Fruit fly (Drosophila melanogaster) Kc167 (cell line): ENCODE data around the gene hzg.
A peak's percentile ranks its signal among the peaks of the same experiment; 100 is the strongest.

Experiments
- Myc ChIP-seq: fragments of >200 bp; optimal IDR thresholded peaks from 2 replicates; lab custom pipeline; 2017; ENCODE audit warnings: missing external identifiers
- Sin3A ChIP-seq: fragments of >200 bp; optimal IDR thresholded peaks from 2 replicates; lab custom pipeline; 2018; ENCODE audit warnings: missing external identifiers
- h ChIP-seq: fragments of >200 bp; optimal IDR thresholded peaks from 3 replicates; lab custom pipeline; 2018; ENCODE audit warnings: missing external identifiers
- insv ChIP-seq: fragments of >200 bp; optimal IDR thresholded peaks from 3 replicates; lab custom pipeline; 2018; ENCODE audit warnings: missing external identifiers
- psq ChIP-seq: fragments of >200 bp; optimal IDR thresholded peaks from 2 replicates; lab custom pipeline; 2017; ENCODE audit warnings: missing external identifiers
- ttk ChIP-seq: sonication (Bioruptor generic); optimal IDR thresholded peaks from 2 replicates; lab custom pipeline; 2017; ENCODE audit warnings: missing external identifiers

Gene hzg

DNA sequence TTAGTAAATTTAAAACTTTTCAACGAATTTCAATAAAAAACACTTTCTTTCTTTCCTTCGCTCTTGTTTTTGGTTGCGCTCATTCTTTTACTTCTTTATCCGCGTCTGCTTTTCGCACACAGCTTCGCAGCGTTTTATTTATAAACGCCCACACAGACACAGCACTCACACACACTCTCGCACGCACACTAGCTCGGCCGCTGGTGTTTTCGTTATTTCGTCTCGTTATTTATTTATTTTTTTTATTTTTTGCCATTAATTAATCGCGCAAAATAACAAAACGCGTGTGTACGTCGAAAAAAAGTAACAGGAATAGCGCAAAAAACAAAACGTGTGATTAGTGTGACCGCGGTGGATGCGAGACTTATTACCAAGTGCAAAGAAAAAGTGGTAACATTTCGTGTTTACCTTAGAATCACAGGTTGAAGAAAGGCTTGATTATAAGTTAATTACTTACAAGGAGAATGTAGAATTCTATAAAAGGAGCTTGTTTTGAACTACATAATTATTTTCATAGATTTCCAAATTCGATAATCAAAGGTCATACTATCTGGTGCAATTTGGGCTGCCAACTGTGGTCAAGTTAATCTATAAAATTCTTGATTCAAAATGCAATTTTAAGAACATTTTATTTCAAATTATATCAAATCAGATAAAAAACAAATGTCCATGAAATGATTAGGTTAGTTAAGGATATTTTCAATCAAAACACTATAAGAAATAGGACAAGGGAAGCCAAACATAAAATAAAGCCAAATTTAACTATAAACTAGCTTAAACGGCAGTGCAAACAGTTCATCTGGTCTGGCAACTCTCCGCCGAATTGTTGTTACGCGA is at the start of gene hzg, which contains the start of gene mRpS31:
hzg (minus strand) TSS at position 336 of the 837 bp plus-strand sequence.
mRpS31 (plus strand) TSS at position 793 of the 837 bp plus-strand sequence.
- no peak for TF ChIP-seq ttk (lab: Kevin White, UChicago)
- no peak for TF ChIP-seq insv
- TF ChIP-seq Myc (lab: Kevin White, UChicago), result no peak
- TF ChIP-seq psq (lab: Kevin White, UChicago), result peak; percentile 14

DNA sequence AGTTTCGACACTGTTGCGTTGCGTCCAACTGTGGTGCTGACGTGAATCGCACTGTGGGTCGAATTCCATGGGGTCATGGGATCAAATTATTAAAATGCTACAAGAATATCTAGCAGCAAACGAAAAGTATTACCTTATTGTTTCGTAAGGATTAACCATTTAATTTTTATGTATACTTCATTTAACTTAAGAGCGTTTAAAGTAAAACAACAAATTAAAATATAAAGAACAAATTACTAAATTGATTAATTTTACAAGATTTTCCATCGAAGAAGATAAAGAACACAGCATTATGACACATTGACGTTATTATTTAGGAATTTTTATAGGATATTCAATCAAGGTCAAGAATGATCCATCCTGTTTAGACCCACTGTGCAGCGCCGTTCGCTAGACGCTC is 49.6 kb upstream of the hzg start:
- TF ChIP-seq insv (no peak), ttk (lab: Kevin White, UChicago) (no peak), psq (lab: Kevin White, UChicago) (no peak), h (lab: Kevin White, UChicago) (no peak), Sin3A (lab: Kevin White, UChicago) (no peak), Myc (lab: Kevin White, UChicago) (no peak)

DNA sequence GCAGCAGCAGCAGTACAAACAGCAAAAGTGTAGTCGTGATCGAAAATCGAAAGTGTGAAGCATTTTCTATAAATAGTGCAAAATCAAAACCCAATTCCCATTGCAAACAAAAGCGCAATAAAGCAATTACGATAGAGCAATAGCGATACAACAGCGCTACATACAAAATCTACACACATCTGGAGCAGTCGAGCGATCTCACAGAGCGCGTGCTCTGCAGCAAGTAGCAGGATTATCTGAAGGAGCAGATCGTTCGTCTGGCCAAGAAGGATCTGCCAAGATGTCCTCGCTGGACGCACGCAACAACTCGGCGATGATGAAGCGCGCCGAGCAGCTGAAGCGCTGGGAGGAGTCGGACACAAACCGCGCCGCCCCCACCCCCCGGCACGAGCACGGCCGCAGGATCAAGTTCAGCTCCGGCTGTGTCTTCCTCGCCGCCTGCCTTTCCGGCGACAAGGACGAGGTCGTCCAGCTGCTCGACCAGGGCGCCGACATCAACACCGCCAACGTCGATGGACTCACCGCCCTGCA is 48.6 kb upstream of the hzg start:
- no peak for TF ChIP-seq Myc (lab: Kevin White, UChicago)
- TF ChIP-seq insv, result no peak
- no peak for TF ChIP-seq ttk (lab: Kevin White, UChicago)
- no peak for TF ChIP-seq Sin3A (lab: Kevin White, UChicago)
- no peak for TF ChIP-seq h (lab: Kevin White, UChicago)

dm6 chr3L:16052145-16053025 is 47.8 kb upstream of the hzg start:
- TF ChIP-seq Myc (lab: Kevin White, UChicago), result no peak
- no peak for TF ChIP-seq h (lab: Kevin White, UChicago)
- TF ChIP-seq insv, result no peak
- TF ChIP-seq psq (lab: Kevin White, UChicago), result no peak
- no peak for TF ChIP-seq ttk (lab: Kevin White, UChicago)
- no peak for TF ChIP-seq Sin3A (lab: Kevin White, UChicago)

DNA sequence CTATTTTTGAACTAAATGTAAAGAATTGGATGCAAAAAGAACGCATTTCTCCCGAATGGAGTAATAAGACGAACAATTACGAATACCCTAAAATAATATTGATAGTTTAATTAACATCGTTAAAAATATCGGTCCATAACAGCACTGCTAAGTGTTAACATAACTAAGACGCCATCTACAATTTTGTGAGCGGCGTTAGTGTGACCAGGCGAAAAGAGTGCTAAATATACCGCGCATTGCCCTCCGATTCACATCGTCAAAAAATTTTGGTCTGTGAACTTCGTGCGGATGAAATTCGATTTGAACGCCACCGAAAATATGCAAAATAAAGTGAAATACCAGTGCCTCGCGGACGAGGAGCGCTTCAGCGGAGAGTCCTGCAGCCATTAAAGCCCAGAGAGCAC is 47.2 kb upstream of the hzg start, which contains the start of gene Mbs:
Mbs (plus strand) TSS at position 241 of the 404 bp plus-strand sequence.
- TF ChIP-seq psq (lab: Kevin White, UChicago) (no peak), Myc (lab: Kevin White, UChicago) (no peak), Sin3A (lab: Kevin White, UChicago) (no peak), h (lab: Kevin White, UChicago) (no peak), ttk (lab: Kevin White, UChicago) (no peak), insv (no peak)

DNA sequence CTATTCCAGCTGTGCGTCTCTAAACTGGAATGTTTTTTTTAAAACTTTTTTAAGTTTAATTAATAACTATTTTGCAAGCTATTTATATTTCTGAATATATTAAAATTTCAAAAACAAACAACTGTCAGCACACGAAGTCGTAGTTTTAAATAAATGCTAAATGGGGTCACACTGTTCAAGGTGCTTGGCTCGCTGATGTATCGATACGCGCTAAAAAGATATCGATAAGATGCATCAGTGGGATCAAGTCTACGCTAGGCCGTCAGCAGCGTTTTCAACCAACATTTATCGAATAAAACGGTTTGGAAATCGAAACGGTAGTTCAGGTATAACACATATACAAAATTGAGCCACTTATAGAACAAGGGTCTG is 46.3 kb upstream of the hzg start, which contains the start of gene Diap1:
Diap1 (minus strand) TSS at position 148 of the 372 bp plus-strand sequence.
- TF ChIP-seq insv (no peak), Myc (lab: Kevin White, UChicago) (no peak), psq (lab: Kevin White, UChicago) (no peak)

- no peak for TF ChIP-seq Sin3A (lab: Kevin White, UChicago)
- TF ChIP-seq Myc (lab: Kevin White, UChicago), result no peak
- no peak for TF ChIP-seq ttk (lab: Kevin White, UChicago)
- TF ChIP-seq h (lab: Kevin White, UChicago), result no peak
- no peak for TF ChIP-seq insv
- no peak for TF ChIP-seq psq (lab: Kevin White, UChicago)
These were observed 45.7 kb upstream of the hzg start for dm6 chr3L:16049955-16050886.

DNA sequence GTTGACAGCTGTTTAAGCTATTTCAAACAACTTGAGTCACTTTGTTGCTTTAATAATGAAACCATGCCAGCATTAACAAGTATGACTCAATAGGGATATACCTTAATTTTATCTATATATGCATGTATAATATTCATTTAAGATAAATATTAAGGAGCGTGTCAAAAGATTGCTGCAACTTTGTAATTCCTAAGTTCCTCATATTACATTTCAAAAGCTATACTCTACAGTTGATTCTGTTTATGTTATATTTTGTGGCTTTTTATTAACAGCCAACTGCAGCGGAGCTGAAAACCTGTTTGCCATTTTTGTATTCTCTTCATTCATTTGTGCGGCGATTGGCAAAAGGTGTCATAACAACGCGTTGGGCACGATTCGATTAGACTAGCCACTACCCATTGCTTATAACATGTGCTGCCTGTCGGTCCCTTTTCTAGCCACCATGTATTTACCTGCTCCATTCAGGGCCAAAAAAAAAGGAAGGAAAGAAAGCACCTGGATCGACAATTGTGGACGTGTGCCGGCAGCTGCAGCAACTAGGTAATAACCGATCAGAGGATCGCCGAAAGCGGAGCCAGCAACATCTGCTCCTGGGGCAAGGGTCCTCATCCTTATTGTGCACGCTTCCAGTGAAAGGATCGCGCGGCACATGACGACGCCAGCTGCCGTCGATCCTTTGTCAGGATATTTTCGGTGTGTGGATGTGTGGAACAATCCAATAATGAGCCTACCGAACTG is 44.4 kb upstream of the hzg start:
- no peak for TF ChIP-seq insv
- no peak for TF ChIP-seq Myc (lab: Kevin White, UChicago)
- no peak for TF ChIP-seq psq (lab: Kevin White, UChicago)
- no peak for TF ChIP-seq ttk (lab: Kevin White, UChicago)
- TF ChIP-seq h (lab: Kevin White, UChicago), result no peak
- no peak for TF ChIP-seq Sin3A (lab: Kevin White, UChicago)

dm6 chr3L:16048086-16048485 is 43.5 kb upstream of the hzg start:
- TF ChIP-seq ttk (lab: Kevin White, UChicago), result no peak
- no peak for TF ChIP-seq Sin3A (lab: Kevin White, UChicago)
- TF ChIP-seq Myc (lab: Kevin White, UChicago), result no peak
- no peak for TF ChIP-seq psq (lab: Kevin White, UChicago)
- no peak for TF ChIP-seq insv
- TF ChIP-seq h (lab: Kevin White, UChicago), result no peak

DNA sequence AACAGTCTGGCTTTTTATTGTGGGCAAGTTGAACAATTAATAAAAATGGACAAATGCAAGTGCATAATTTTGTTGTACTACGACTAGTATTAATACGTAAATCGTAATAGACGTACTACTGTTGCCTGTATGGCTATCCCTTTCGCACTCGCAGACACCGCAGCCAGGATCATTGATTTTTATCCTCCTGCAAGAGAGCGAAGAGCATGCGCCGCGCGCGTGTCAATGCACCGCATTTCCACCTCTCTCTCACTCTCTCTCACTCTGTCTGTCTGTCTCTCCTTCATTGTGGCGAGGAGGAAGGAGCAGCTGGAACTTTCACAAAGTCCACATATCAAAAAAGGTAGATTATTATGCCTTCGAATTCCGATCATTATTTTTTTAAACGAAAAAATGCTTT is 42.6 kb upstream of the hzg start:
- TF ChIP-seq Myc (lab: Kevin White, UChicago), result no peak
- TF ChIP-seq insv, result no peak
- TF ChIP-seq Sin3A (lab: Kevin White, UChicago), result no peak
- TF ChIP-seq psq (lab: Kevin White, UChicago), result no peak
- no peak for TF ChIP-seq ttk (lab: Kevin White, UChicago)
- no peak for TF ChIP-seq h (lab: Kevin White, UChicago)
